Fruit fly (Drosophila melanogaster): Measurements from ENCODE around the gene Las.

Las gene

DNA sequence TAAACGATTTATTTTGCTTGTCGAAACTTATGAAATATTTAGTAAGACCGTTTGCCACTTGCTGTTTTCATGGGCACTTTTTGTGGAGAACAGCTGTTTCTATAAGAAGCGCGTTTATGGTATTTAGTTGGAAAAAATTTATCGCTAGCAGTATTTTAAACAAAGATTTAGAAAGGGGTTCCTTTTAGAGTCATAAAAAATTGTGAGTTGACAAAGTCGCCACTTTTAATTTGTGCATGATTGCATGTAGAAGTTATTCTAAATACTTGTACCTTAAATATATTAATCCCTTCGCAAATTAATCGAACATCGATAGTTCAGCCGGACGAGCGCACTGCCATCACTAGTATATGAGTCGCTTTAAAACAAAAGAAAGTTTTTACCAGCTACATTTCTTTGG lies at the start of gene Las, which contains the start of gene Psn:
Gene Las, minus strand, starts transcription at position 65 of the 400 bp plus-strand sequence.
Gene Psn, plus strand, starts transcription at position 172 of the 400 bp plus-strand sequence.
- TF ChIP-seq h (optimal IDR thresholded peaks at IDR 0.05) (no peak), Sin3A (optimal IDR thresholded peaks at IDR 0.05) (no peak), ttk (optimal IDR thresholded peaks at IDR 0.05) (no peak), insv (optimal IDR thresholded peaks at IDR 0.05) (no peak), psq (optimal IDR thresholded peaks at IDR 0.05) (no peak), Myc (optimal IDR thresholded peaks at IDR 0.05) (no peak)

DNA sequence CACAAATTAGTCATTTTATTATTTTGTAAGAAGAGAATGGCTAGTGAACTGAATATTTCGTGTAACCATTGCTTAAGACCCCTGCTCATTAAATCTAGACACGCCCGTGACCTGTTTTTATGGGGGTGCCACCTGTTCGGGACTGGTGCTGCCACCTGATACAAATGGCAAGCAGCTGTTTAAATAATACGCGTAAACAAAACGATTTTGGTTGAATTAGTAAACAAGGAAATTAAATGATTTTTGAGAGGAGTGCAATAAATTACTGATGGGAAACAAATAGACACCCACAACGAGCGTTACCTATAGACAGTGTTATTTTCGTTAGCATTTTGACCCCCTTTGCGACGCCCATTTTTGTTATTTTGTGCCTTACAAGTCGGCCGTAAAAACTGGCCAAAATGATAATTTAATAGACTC lies 42.6 kb upstream of the Las start:
- TF ChIP-seq ttk (optimal IDR thresholded peaks at IDR 0.05) (no peak), Myc (optimal IDR thresholded peaks at IDR 0.05) (no peak), psq (optimal IDR thresholded peaks at IDR 0.05) (no peak), Sin3A (optimal IDR thresholded peaks at IDR 0.05) (no peak), insv (optimal IDR thresholded peaks at IDR 0.05) (no peak)

DNA sequence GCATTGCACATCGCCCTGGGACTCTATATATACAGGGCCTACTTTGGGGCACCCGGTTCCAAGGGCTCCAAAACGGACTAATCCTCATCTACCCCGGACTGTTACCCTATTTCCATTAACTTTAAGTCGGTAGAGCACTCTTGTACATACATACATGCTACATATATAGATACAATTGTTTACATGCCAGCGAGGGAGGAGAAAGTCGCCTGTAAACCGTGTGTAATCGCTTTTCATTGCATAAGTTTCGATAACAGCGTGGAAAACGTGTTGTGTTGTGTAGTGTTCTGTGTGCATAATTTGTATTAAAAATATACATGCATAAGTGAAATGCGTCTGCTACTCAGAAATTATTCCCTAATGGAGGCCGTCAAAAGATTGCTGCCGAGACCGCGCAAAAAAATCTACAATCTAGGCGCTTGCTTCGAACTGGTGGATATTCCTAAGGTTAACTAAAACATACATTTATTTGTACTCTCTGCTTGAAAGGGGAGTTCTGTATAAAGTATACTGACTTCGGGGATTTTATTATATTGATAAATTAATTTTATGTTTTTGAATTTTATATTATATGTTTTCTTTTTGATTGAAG lies 42.1 kb upstream of the Las start, which contains the start of gene isoQC:
Gene isoQC, plus strand, starts transcription at position 270 of the 592 bp plus-strand sequence.
- no peak for TF ChIP-seq Myc (optimal IDR thresholded peaks at IDR 0.05)
- TF ChIP-seq ttk (optimal IDR thresholded peaks at IDR 0.05): no peak
- TF ChIP-seq insv (optimal IDR thresholded peaks at IDR 0.05): no peak
- TF ChIP-seq h (optimal IDR thresholded peaks at IDR 0.05): no peak
- TF ChIP-seq Sin3A (optimal IDR thresholded peaks at IDR 0.05): no peak
- no peak for TF ChIP-seq psq (optimal IDR thresholded peaks at IDR 0.05)

- TF ChIP-seq h (optimal IDR thresholded peaks at IDR 0.05) (no peak), Sin3A (optimal IDR thresholded peaks at IDR 0.05) (no peak), psq (optimal IDR thresholded peaks at IDR 0.05) (no peak), ttk (optimal IDR thresholded peaks at IDR 0.05) (no peak), Myc (optimal IDR thresholded peaks at IDR 0.05) (no peak), insv (optimal IDR thresholded peaks at IDR 0.05) (no peak)
These were observed 41.0 kb upstream of the Las start, which contains the start of the genes CG32428 and CG5969 for dm6 chr3L:20473021-20473799. TSS of gene CG32428 (minus strand) at chr3L:20473723. TSS of gene CG5969 (plus strand) at chr3L:20473783.

DNA sequence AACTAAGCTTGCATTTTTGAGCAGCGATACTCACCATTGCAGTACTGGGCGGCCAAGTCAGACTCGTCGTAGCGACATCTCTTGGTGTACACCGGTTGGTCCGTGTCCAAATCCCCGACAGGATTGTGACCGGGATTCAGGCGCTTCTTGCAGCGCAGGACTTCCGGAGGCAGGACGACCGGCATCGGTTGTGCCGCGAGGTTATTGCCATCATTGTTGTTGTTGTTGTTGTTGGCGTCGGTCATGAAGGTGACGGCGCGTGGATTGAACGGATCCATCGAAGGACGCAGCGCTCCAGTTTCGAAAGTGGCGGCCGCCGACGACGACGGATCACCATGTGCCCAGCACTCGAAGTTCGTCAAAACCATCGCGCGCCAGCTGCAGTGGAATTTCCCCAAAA lies 40.4 kb upstream of the Las start:
- TF ChIP-seq insv (optimal IDR thresholded peaks at IDR 0.05) (no peak), psq (optimal IDR thresholded peaks at IDR 0.05) (no peak), Myc (optimal IDR thresholded peaks at IDR 0.05) (no peak), Sin3A (optimal IDR thresholded peaks at IDR 0.05) (no peak), h (optimal IDR thresholded peaks at IDR 0.05) (no peak), ttk (optimal IDR thresholded peaks at IDR 0.05) (no peak)

dm6 chr3L:20471499-20472313 lies 39.5 kb upstream of the Las start:
- no peak for TF ChIP-seq insv (optimal IDR thresholded peaks at IDR 0.05)
- TF ChIP-seq psq (optimal IDR thresholded peaks at IDR 0.05): no peak
- no peak for TF ChIP-seq Sin3A (optimal IDR thresholded peaks at IDR 0.05)
- TF ChIP-seq h (optimal IDR thresholded peaks at IDR 0.05): no peak
- no peak for TF ChIP-seq Myc (optimal IDR thresholded peaks at IDR 0.05)
- no peak for TF ChIP-seq ttk (optimal IDR thresholded peaks at IDR 0.05)

DNA sequence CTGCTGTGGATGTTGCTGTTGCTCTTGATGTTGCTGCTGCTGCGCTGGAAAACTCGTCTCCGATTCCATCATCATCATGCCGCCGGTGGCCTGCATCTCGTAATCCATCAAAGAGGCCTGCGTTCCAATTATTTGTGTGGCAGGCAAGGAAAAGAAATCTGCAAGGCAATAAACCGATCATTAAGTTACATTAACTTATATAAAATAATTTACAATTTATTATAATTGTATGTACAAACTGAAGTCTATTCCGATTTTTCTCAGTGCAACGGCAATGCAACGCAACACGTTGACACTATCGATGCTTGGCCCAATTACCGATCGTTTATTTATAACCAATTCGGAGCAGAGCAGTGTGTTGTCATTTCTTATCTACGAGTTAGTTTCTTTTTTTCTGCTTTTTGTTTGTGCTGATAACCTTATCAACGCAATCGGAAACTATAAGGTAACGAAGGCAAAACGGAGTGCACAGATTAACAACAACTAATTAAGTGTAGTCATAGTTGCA lies 38.9 kb upstream of the Las start:
- TF ChIP-seq Myc (optimal IDR thresholded peaks at IDR 0.05) (no peak), insv (optimal IDR thresholded peaks at IDR 0.05) (no peak), h (optimal IDR thresholded peaks at IDR 0.05) (no peak), Sin3A (optimal IDR thresholded peaks at IDR 0.05) (no peak)

dm6 chr3L:20467433-20467832 lies 35.3 kb upstream of the Las start:
- TF ChIP-seq ttk (optimal IDR thresholded peaks at IDR 0.05): no peak
- TF ChIP-seq insv (optimal IDR thresholded peaks at IDR 0.05): no peak
- TF ChIP-seq psq (optimal IDR thresholded peaks at IDR 0.05): no peak

DNA sequence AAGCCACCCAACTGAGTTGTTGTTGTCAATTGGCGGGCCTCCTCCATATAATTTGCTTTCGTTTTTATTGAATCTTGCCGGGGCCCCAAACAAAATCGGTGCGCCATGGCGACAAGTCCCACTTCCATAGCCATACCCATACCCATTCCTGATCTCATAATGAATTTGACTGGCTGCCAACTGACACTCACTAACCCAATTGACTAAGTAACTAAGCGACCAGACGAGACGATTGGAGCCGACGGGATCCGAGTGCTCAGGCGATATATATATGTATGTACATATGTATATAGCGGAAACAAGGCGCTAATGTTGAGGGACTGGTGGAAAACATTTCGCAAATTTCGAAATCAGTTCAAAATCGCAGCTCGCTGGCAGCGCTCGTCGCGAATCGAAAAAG lies 34.4 kb upstream of the Las start, which contains the start of gene Tdh:
Gene Tdh, plus strand, starts transcription at position 346 of the 400 bp plus-strand sequence.
- TF ChIP-seq Myc (optimal IDR thresholded peaks at IDR 0.05) (no peak), h (optimal IDR thresholded peaks at IDR 0.05) (no peak), ttk (optimal IDR thresholded peaks at IDR 0.05) (no peak), insv (optimal IDR thresholded peaks at IDR 0.05) (no peak), psq (optimal IDR thresholded peaks at IDR 0.05) (no peak), Sin3A (optimal IDR thresholded peaks at IDR 0.05) (no peak)

- TF ChIP-seq Sin3A (optimal IDR thresholded peaks at IDR 0.05): no peak
- no peak for TF ChIP-seq Myc (optimal IDR thresholded peaks at IDR 0.05)
- no peak for TF ChIP-seq ttk (optimal IDR thresholded peaks at IDR 0.05)
- no peak for TF ChIP-seq insv (optimal IDR thresholded peaks at IDR 0.05)
- TF ChIP-seq h (optimal IDR thresholded peaks at IDR 0.05): no peak
- TF ChIP-seq psq (optimal IDR thresholded peaks at IDR 0.05): no peak
These were observed 33.8 kb upstream of the Las start, which contains the start of gene CG42764 for dm6 chr3L:20465941-20466340. TSS of gene CG42764 (minus strand) at chr3L:20466041.

dm6 chr3L:20464677-20465076 lies 32.5 kb upstream of the Las start, which contains the start of gene atk:
TSS of gene atk (minus strand) at chr3L:20464862.
- TF ChIP-seq insv (optimal IDR thresholded peaks at IDR 0.05) (no peak), psq (optimal IDR thresholded peaks at IDR 0.05) (no peak), Myc (optimal IDR thresholded peaks at IDR 0.05) (no peak), h (optimal IDR thresholded peaks at IDR 0.05) (no peak), ttk (optimal IDR thresholded peaks at IDR 0.05) (no peak), Sin3A (optimal IDR thresholded peaks at IDR 0.05) (no peak)

All from Kc167 (cell line).